Fruit fly (Drosophila melanogaster) whole organism, embryonic: Measurements from ENCODE around the gene CG15880.
A peak's percentile ranks its signal among the peaks of the same experiment; 100 is the strongest.

ENCODE experiments used
- Adf1 ChIP-seq: fragments of 200-800 bp; sonication (Bioruptor generic); IDR thresholded peaks from 2 replicates; pipeline ENCODE4 v1.3.6; 2022; ENCODE audit warnings: missing biosample characterization, missing genetic modification characterization
- Aef1 ChIP-seq: fragments of 200-800 bp; sonication (Bioruptor generic); IDR thresholded peaks from 3 replicates; pipeline ENCODE4 v1.3.6; 2022; ENCODE audit warnings: missing biosample characterization, missing genetic modification characterization
- Antp ChIP-seq: fragments of 200-800 bp; sonication (Bioruptor generic); optimal IDR thresholded peaks from 3 replicates; lab custom pipeline; 2016; ENCODE audit warnings: missing biosample characterization, missing genetic modification characterization
- Atf-2 ChIP-seq: fragments of 200-800 bp; sonication (Bioruptor generic); optimal IDR thresholded peaks from 2 replicates; lab custom pipeline; 2016; ENCODE audit warnings: missing biosample characterization, missing genetic modification characterization
- Bgb ChIP-seq: fragments of 200-800 bp; sonication (Bioruptor generic); IDR thresholded peaks from 2 replicates; pipeline ENCODE4 v1.3.6; 2022; ENCODE audit warnings: missing biosample characterization, missing genetic modification characterization; ENCODE audit not compliant: partially characterized antibody
- CG10267 ChIP-seq: fragments of 200-800 bp; sonication (Bioruptor generic); optimal IDR thresholded peaks from 2 replicates; lab custom pipeline; 2018; ENCODE audit warnings: missing biosample characterization, mild to moderate bottlenecking, missing genetic modification characterization, moderate library complexity
- CG10274 ChIP-seq: fragments of 200-800 bp; sonication (Bioruptor generic); optimal IDR thresholded peaks from 3 replicates; lab custom pipeline; 2017; ENCODE audit warnings: missing biosample characterization, mild to moderate bottlenecking, missing genetic modification characterization
- CG10959 ChIP-seq: fragments of 200-800 bp; sonication (Bioruptor generic); IDR thresholded peaks from 2 replicates; pipeline ENCODE4 v1.3.6; 2022; ENCODE audit warnings: missing biosample characterization, missing genetic modification characterization
- CG11247 ChIP-seq: fragments of 200-800 bp; sonication (Bioruptor generic); IDR thresholded peaks from 2 replicates; pipeline ENCODE4 v1.3.6; 2022; ENCODE audit warnings: missing biosample characterization, missing genetic modification characterization
- CG12071 ChIP-seq: fragments of 200-800 bp; sonication (Bioruptor generic); optimal IDR thresholded peaks from 3 replicates; lab custom pipeline; 2018; ENCODE audit warnings: missing biosample characterization, mild to moderate bottlenecking, missing genetic modification characterization
- CG12391 ChIP-seq: fragments of 200-800 bp; sonication (Bioruptor generic); optimal IDR thresholded peaks from 3 replicates; lab custom pipeline; 2018; ENCODE audit warnings: missing biosample characterization, mild to moderate bottlenecking, missing genetic modification characterization, moderate library complexity
- CG13624 ChIP-seq: fragments of 200-800 bp; sonication (Bioruptor generic); optimal IDR thresholded peaks from 2 replicates; lab custom pipeline; 2016; ENCODE audit warnings: missing biosample characterization, missing genetic modification characterization
- CG15269 ChIP-seq: fragments of 200-800 bp; sonication (Bioruptor generic); optimal IDR thresholded peaks from 2 replicates; lab custom pipeline; 2018; ENCODE audit warnings: missing biosample characterization, mild to moderate bottlenecking, missing genetic modification characterization, moderate library complexity
- CG1529 ChIP-seq: fragments of 200-800 bp; sonication (Bioruptor generic); optimal IDR thresholded peaks from 3 replicates; lab custom pipeline; 2018; ENCODE audit warnings: missing biosample characterization, missing genetic modification characterization
- CG15479 ChIP-seq: fragments of 200-800 bp; sonication (Bioruptor generic); optimal IDR thresholded peaks from 3 replicates; lab custom pipeline; 2019; ENCODE audit warnings: missing biosample characterization, mild to moderate bottlenecking, missing genetic modification characterization, moderate library complexity
- CG1602 ChIP-seq: fragments of 200-800 bp; sonication (Bioruptor generic); optimal IDR thresholded peaks from 3 replicates; lab custom pipeline; 2016; ENCODE audit warnings: missing biosample characterization, missing genetic modification characterization
- CG16815 ChIP-seq: fragments of 200-800 bp; sonication (Bioruptor generic); optimal IDR thresholded peaks from 3 replicates; lab custom pipeline; 2017; ENCODE audit warnings: missing biosample characterization, mild to moderate bottlenecking, missing genetic modification characterization
- CG17361 ChIP-seq: fragments of 200-800 bp; sonication (Bioruptor generic); IDR thresholded peaks from 3 replicates; pipeline ENCODE4 v1.3.6; 2022; ENCODE audit warnings: missing biosample characterization, missing genetic modification characterization
- CG17385 ChIP-seq: fragments of 200-800 bp; sonication (Bioruptor generic); optimal IDR thresholded peaks from 3 replicates; lab custom pipeline; 2018; ENCODE audit warnings: missing biosample characterization, mild to moderate bottlenecking, missing genetic modification characterization
- CG17829 ChIP-seq: fragments of 200-800 bp; optimal IDR thresholded peaks from 2 replicates; lab custom pipeline; 2019; ENCODE audit warnings: missing biosample characterization, mild to moderate bottlenecking, missing genetic modification characterization, moderate library complexity
- CG4360 ChIP-seq: fragments of 200-800 bp; sonication (Bioruptor generic); IDR thresholded peaks from 2 replicates; pipeline ENCODE4 v1.3.6; 2022; ENCODE audit warnings: missing biosample characterization, missing genetic modification characterization
- CG4707 ChIP-seq: fragments of 200-800 bp; sonication (Bioruptor generic); optimal IDR thresholded peaks from 2 replicates; lab custom pipeline; 2018; ENCODE audit warnings: missing biosample characterization, mild to moderate bottlenecking, missing genetic modification characterization, moderate library complexity
- CG9876 ChIP-seq: fragments of 200-800 bp; sonication (Bioruptor generic); optimal IDR thresholded peaks from 2 replicates; lab custom pipeline; 2016; ENCODE audit warnings: missing biosample characterization, missing genetic modification characterization
- Dbx ChIP-seq: fragments of 200-800 bp; sonication (Bioruptor generic); IDR thresholded peaks from 3 replicates; pipeline ENCODE4 v1.3.6; 2022; ENCODE audit warnings: missing biosample characterization, missing genetic modification characterization
- Deaf1 ChIP-seq: fragments of 200-800 bp; optimal IDR thresholded peaks from 3 replicates; lab custom pipeline; 2019; ENCODE audit warnings: missing biosample characterization, mild to moderate bottlenecking, missing genetic modification characterization, moderate library complexity
- ERR ChIP-seq: fragments of 200-800 bp; sonication (Bioruptor generic); optimal IDR thresholded peaks from 2 replicates; lab custom pipeline; 2016; ENCODE audit warnings: missing biosample characterization, missing genetic modification characterization
- Jarid2 ChIP-seq: fragments of 200-800 bp; sonication (Bioruptor generic); optimal IDR thresholded peaks from 3 replicates; lab custom pipeline; 2017; ENCODE audit warnings: mild to moderate bottlenecking, missing biosample characterization, missing genetic modification reagents, missing genetic modification characterization
- MESR4 ChIP-seq: fragments of 200-800 bp; sonication (Bioruptor generic); optimal IDR thresholded peaks from 2 replicates; lab custom pipeline; 2018; ENCODE audit warnings: missing biosample characterization, mild to moderate bottlenecking, missing genetic modification characterization, moderate library complexity
- NFAT ChIP-seq: fragments of 200-800 bp; sonication (Bioruptor generic); IDR thresholded peaks from 2 replicates; pipeline ENCODE4 v1.3.6; 2022; ENCODE audit warnings: missing biosample characterization, missing genetic modification characterization
- Nf-YB ChIP-seq: fragments of 200-800 bp; sonication (Bioruptor generic); optimal IDR thresholded peaks from 3 replicates; lab custom pipeline; 2019; ENCODE audit warnings: missing biosample characterization, mild to moderate bottlenecking, missing genetic modification characterization, moderate library complexity
- Oli ChIP-seq: fragments of 200-800 bp; sonication (Bioruptor generic); optimal IDR thresholded peaks from 2 replicates; lab custom pipeline; 2018; ENCODE audit warnings: missing biosample characterization, mild to moderate bottlenecking, missing genetic modification characterization, moderate library complexity
- Pdp1 ChIP-seq, 2 experiments: fragments of 200-800 bp; sonication (Bioruptor generic); optimal IDR thresholded peaks; 3 replicates each; lab custom pipeline; 2016; ENCODE audit warnings: missing biosample characterization in 2 of 2, missing genetic modification characterization in 2 of 2, mild to moderate bottlenecking in 1 of 2, moderate library complexity in 1 of 2
- Sry-β ChIP-seq: fragments of 200-800 bp; sonication (Bioruptor generic); optimal IDR thresholded peaks from 2 replicates; lab custom pipeline; 2018; ENCODE audit warnings: missing biosample characterization, mild to moderate bottlenecking, missing genetic modification characterization, moderate library complexity
- Ssrp ChIP-seq: fragments of 200-800 bp; sonication (Bioruptor generic); optimal IDR thresholded peaks from 2 replicates; lab custom pipeline; 2018; ENCODE audit warnings: missing biosample characterization, mild to moderate bottlenecking, missing genetic modification characterization, moderate library complexity
- cad ChIP-seq: fragments of >200 bp; optimal IDR thresholded peaks from 2 replicates; lab custom pipeline; 2017; ENCODE audit warnings: missing biosample characterization, missing genetic modification characterization
- ci ChIP-seq: fragments of 200-800 bp; sonication (Bioruptor generic); IDR thresholded peaks from 3 replicates; pipeline ENCODE4 v1.3.6; 2022; ENCODE audit warnings: missing biosample characterization, missing genetic modification characterization
- corto ChIP-seq: fragments of 200-800 bp; sonication (Bioruptor generic); optimal IDR thresholded peaks from 2 replicates; lab custom pipeline; 2016; ENCODE audit warnings: missing biosample characterization, mild to moderate bottlenecking, missing genetic modification characterization, moderate library complexity
- croc ChIP-seq: fragments of 200-800 bp; sonication (Bioruptor generic); conservative IDR thresholded peaks from 3 replicates; pipeline ENCODE4 v1.3.6; 2022; ENCODE audit warnings: missing biosample characterization, missing genetic modification characterization
- exex ChIP-seq: fragments of 200-800 bp; sonication (Bioruptor generic); optimal IDR thresholded peaks from 4 replicates; lab custom pipeline; 2018; ENCODE audit warnings: missing biosample characterization, mild to moderate bottlenecking, missing genetic modification characterization, moderate library complexity
- eyg ChIP-seq: fragments of 200-800 bp; sonication (Bioruptor generic); optimal IDR thresholded peaks from 3 replicates; lab custom pipeline; 2016; ENCODE audit warnings: missing biosample characterization, missing genetic modification characterization
- gsb ChIP-seq: fragments of 200-800 bp; sonication (Bioruptor generic); IDR thresholded peaks from 2 replicates; pipeline ENCODE4 v1.3.6; 2022; ENCODE audit warnings: missing biosample characterization, missing genetic modification characterization
- mirr ChIP-seq: fragments of 200-800 bp; sonication (Bioruptor generic); optimal IDR thresholded peaks from 3 replicates; lab custom pipeline; 2018; ENCODE audit warnings: missing biosample characterization, mild to moderate bottlenecking, missing genetic modification characterization
- peb ChIP-seq: fragments of 200-800 bp; sonication (Bioruptor generic); IDR thresholded peaks from 2 replicates; pipeline ENCODE4 v1.3.6; 2022; ENCODE audit warnings: missing biosample characterization, missing genetic modification characterization
- pita ChIP-seq: fragments of 200-800 bp; sonication (Bioruptor generic); optimal IDR thresholded peaks from 2 replicates; lab custom pipeline; 2017; ENCODE audit warnings: missing biosample characterization, mild to moderate bottlenecking, missing genetic modification characterization
- sd ChIP-seq: fragments of 200-800 bp; sonication (Bioruptor generic); optimal IDR thresholded peaks from 3 replicates; lab custom pipeline; 2018; ENCODE audit warnings: missing biosample characterization, mild to moderate bottlenecking, missing genetic modification characterization, moderate library complexity
- sr ChIP-seq: fragments of 200-800 bp; sonication (Bioruptor generic); IDR thresholded peaks from 3 replicates; pipeline ENCODE4 v1.3.6; 2022; ENCODE audit warnings: missing biosample characterization, missing genetic modification characterization
- stc ChIP-seq: fragments of 200-800 bp; sonication (Bioruptor generic); IDR thresholded peaks from 2 replicates; pipeline ENCODE4 v1.3.6; 2022; ENCODE audit warnings: missing biosample characterization, missing genetic modification characterization
- sug ChIP-seq: fragments of 200-800 bp; optimal IDR thresholded peaks from 2 replicates; lab custom pipeline; 2019; ENCODE audit warnings: missing biosample characterization, mild to moderate bottlenecking, missing genetic modification characterization, moderate library complexity
- tap ChIP-seq: fragments of 200-800 bp; optimal IDR thresholded peaks from 3 replicates; lab custom pipeline; 2019; ENCODE audit warnings: missing biosample characterization, mild to moderate bottlenecking, missing genetic modification characterization, moderate library complexity
- unc-4 ChIP-seq: fragments of 200-800 bp; sonication (Bioruptor generic); IDR thresholded peaks from 2 replicates; pipeline ENCODE4 v1.3.6; 2022; ENCODE audit warnings: missing biosample characterization, missing genetic modification characterization; ENCODE audit not compliant: partially characterized antibody
- wdn ChIP-seq: fragments of 200-800 bp; sonication (Bioruptor generic); IDR thresholded peaks from 2 replicates; pipeline ENCODE4 v1.3.6; 2022; ENCODE audit warnings: missing biosample characterization, missing genetic modification characterization
- wek ChIP-seq: fragments of 200-800 bp; sonication (Bioruptor generic); optimal IDR thresholded peaks from 3 replicates; lab custom pipeline; 2018; ENCODE audit warnings: missing biosample characterization, mild to moderate bottlenecking, missing genetic modification characterization, moderate library complexity

Gene CG15880

DNA sequence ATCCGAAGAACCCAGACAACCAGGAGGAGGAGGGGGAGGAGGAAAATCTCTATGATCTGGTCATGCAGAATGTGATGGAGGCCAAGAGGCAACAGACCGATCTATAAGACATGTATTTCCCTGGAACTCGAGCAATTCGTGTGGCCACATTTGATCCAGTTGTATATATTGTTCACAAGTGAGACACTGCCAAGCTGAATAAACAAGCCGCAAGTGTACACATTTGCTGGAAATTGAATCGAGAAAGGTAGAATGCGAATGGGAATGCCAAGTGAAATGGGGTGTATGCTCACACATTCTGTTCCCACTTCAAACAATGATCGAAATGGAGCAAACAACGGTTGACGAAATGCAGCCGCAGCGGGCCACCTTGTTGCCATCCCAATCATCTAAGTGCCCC lies 38.3 kb upstream of the CG15880 start (continued):
- TF ChIP-seq CG4360 (GFP tag; lab: Robert Waterston, UW) (no peak), CG1529 (GFP tag; lab: Kevin White, UChicago) (no peak), eyg (GFP tag; lab: Kevin White, UChicago) (no peak), exex (tag; lab: Kevin White, UChicago) (no peak), Deaf1 (tag; lab: Kevin White, UChicago) (no peak), NFAT (GFP tag; lab: Robert Waterston, UW) (no peak), CG12391 (tag; lab: Kevin White, UChicago) (no peak), sug (no peak), sr (GFP tag; lab: Robert Waterston, UW) (no peak), corto (GFP tag; lab: Kevin White, UChicago) (no peak), wek (GFP tag; lab: Kevin White, UChicago) (peak; percentile 25), wdn (GFP tag; lab: Robert Waterston, UW) (no peak), sd (no peak), CG11247 (GFP tag; lab: Robert Waterston, UW) (no peak), Atf-2 (GFP tag; lab: Kevin White, UChicago) (no peak), CG15269 (tag; lab: Kevin White, UChicago) (no peak), CG15479 (GFP tag; lab: Kevin White, UChicago) (no peak), pita (GFP tag; lab: Kevin White, UChicago) (no peak), Oli (tag; lab: Kevin White, UChicago) (no peak), peb (GFP tag; lab: Robert Waterston, UW) (no peak), ci (GFP tag; lab: Robert Waterston, UW) (no peak), CG17361 (no peak), CG13624 (GFP tag; lab: Kevin White, UChicago) (no peak), Nf-YB (GFP tag; lab: Kevin White, UChicago) (no peak), Adf1 (GFP tag; lab: Robert Waterston, UW) (no peak), Pdp1 (GFP tag; optimal IDR thresholded peaks at IDR 0.05; lab: Kevin White, UChicago) (no peak), CG9876 (GFP tag; lab: Kevin White, UChicago) (no peak), gsb (GFP tag; lab: Robert Waterston, UW) (no peak), cad (GFP tag; lab: Kevin White, UChicago) (no peak), ERR (no peak), CG4707 (GFP tag; lab: Kevin White, UChicago) (peak; percentile 45), Bgb (no peak), tap (tag; lab: Kevin White, UChicago) (no peak), CG10274 (GFP tag; lab: Kevin White, UChicago) (no peak), CG17385 (GFP tag; lab: Kevin White, UChicago) (no peak), CG1602 (GFP tag; lab: Kevin White, UChicago) (no peak), CG16815 (GFP tag; lab: Kevin White, UChicago) (no peak), Sry-β (GFP tag; lab: Kevin White, UChicago) (no peak), Aef1 (no peak), Dbx (no peak), CG10959 (no peak), CG12071 (peak; percentile 26), Jarid2 (no peak), CG17829 (tag; lab: Kevin White, UChicago) (no peak), stc (GFP tag; lab: Robert Waterston, UW) (peak; percentile 28; the same call in 1 of the 2 replicates), Antp (GFP tag; lab: Kevin White, UChicago) (no peak), unc-4 (GFP tag; lab: Robert Waterston, UW) (no peak), mirr (GFP tag; lab: Kevin White, UChicago) (no peak), MESR4 (GFP tag; lab: Kevin White, UChicago) (no peak), Ssrp (tag; lab: Kevin White, UChicago) (no peak), CG10267 (tag; lab: Kevin White, UChicago) (no peak), croc (GFP tag; lab: Robert Waterston, UW) (no peak)
